1 worm cellular context compared by ENCODE assay signal in the genomic region with DNA sequence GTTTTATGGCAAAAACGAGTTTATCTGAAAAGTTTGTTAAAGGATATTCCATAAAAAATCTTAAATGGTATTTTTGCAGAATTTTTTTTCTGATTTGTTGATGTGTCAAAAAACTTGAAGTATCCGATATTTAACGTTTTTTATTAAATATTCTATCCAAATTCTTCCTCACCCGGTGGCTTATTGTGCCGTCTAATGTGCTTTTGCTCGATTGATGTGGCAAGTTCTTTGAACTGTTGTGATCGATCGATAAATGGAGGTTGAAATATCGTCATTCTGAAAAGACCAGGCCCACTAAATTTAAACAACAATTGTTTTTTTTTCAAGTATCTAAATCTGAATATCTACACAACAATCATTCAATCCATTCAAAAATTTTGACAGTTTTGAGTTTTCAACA.
TF ChIP-seq lines count a peak whose summit lies in the region.

Gene syx-18 (minus strand): TSS at position 276 of the 400 bp plus-strand sequence.

TF ChIP-seq in whole organism, L4 larva, 104 proteins besides CTCF, POLR2A, EP300 and RAD21 (continued from another document):
- TF ChIP-seq Y105C5A.15 (GFP tag; IDR thresholded peaks at IDR 0.05; lab: Robert Waterston, UW), result no peak
- TF ChIP-seq nhr-42 (GFP tag; IDR thresholded peaks at IDR 0.05; lab: Robert Waterston, UW), result no peak
- no peak for TF ChIP-seq snpc-4 (tag; optimal IDR thresholded peaks at IDR 0.05; lab: Kevin White, UChicago)
- TF ChIP-seq dpl-1 (GFP tag; optimal IDR thresholded peaks at IDR 0.05; lab: Kevin White, UChicago), result no peak
- no peak for TF ChIP-seq ZK546.5 (tag; optimal IDR thresholded peaks at IDR 0.05; lab: Kevin White, UChicago)
- TF ChIP-seq nhr-25 (tag; optimal IDR thresholded peaks at IDR 0.05; lab: Kevin White, UChicago; ENCODE audit: borderline replicate concordance, insufficient read depth), result no peak
- no peak for TF ChIP-seq zfp-3 (GFP tag; conservative IDR thresholded peaks at IDR 0.05; lab: Robert Waterston, UW)
- TF ChIP-seq mdt-29 (GFP tag; IDR thresholded peaks at IDR 0.05; lab: Robert Waterston, UW), result no peak
- no peak for TF ChIP-seq mdl-1 (tag; optimal IDR thresholded peaks at IDR 0.05; lab: Kevin White, UChicago)
- no peak for TF ChIP-seq nhr-237 (tag; optimal IDR thresholded peaks at IDR 0.05; lab: Kevin White, UChicago)
